Worm (Caenorhabditis elegans) whole organism, L4 larva: ENCODE results near the gene ckb-2.
"Not testable (repeated sequence)": the region's sequence is repeated elsewhere in the genome, so short reads cannot be mapped to it uniquely, and the experiment has no call there.

Source experiments
- D1046.2 ChIP-seq: fragments of 200-800 bp; sonication (Bioruptor generic); IDR thresholded peaks from 2 replicates; pipeline ENCODE4 v1.3.6; 2022; ENCODE audit warnings: missing genetic modification characterization, missing compliant biosample characterization
- F10B5.3 ChIP-seq: sonication (generic microtip); optimal IDR thresholded peaks from 2 replicates; lab custom pipeline; 2016; ENCODE audit warnings: mild to moderate bottlenecking, missing genetic modification characterization, missing compliant biosample characterization
- F37D6.2 ChIP-seq: sonication (generic microtip); optimal IDR thresholded peaks from 2 replicates; lab custom pipeline; 2016; ENCODE audit warnings: mild to moderate bottlenecking, missing genetic modification characterization, missing compliant biosample characterization
- F44E2.7 ChIP-seq: fragments of 200-800 bp; sonication (Bioruptor generic); IDR thresholded peaks from 2 replicates; pipeline ENCODE4 v2.1.2; 2022; ENCODE audit warnings: missing genetic modification characterization, missing compliant biosample characterization
- T20F7.1 ChIP-seq: fragments of 200-800 bp; sonication (Bioruptor generic); optimal IDR thresholded peaks from 2 replicates; lab custom pipeline; 2018; ENCODE audit warnings: mild to moderate bottlenecking, missing genetic modification characterization, missing compliant biosample characterization
- T26A8.4 ChIP-seq: fragments of 200-800 bp; sonication (Bioruptor generic); IDR thresholded peaks from 2 replicates; pipeline ENCODE4 v1.3.6; 2022; ENCODE audit warnings: missing genetic modification characterization, missing compliant biosample characterization
- Y48G9A.11 ChIP-seq: fragments of 200-800 bp; sonication (Bioruptor generic); IDR thresholded peaks from 2 replicates; pipeline ENCODE4 v1.3.6; 2022; ENCODE audit warnings: missing genetic modification reagents, missing genetic modification characterization, missing compliant biosample characterization
- ZK337.2 ChIP-seq: fragments of 200-800 bp; sonication (Bioruptor generic); IDR thresholded peaks from 2 replicates; pipeline ENCODE4 v1.3.6; 2022; ENCODE audit warnings: missing genetic modification reagents, missing genetic modification characterization, missing compliant biosample characterization
- ceh-20 ChIP-seq: fragments of 200-800 bp; sonication (Bioruptor generic); IDR thresholded peaks from 2 replicates; pipeline ENCODE4 v1.3.6; 2022; ENCODE audit warnings: missing genetic modification reagents, missing genetic modification characterization, missing compliant biosample characterization
- ceh-44 ChIP-seq: fragments of 200-800 bp; sonication (Bioruptor generic); IDR thresholded peaks from 2 replicates; pipeline ENCODE4 v1.3.6; 2022; ENCODE audit warnings: missing genetic modification reagents, missing genetic modification characterization, missing compliant biosample characterization
- ctbp-1 ChIP-seq: fragments of 200-800 bp; sonication (Bioruptor generic); IDR thresholded peaks from 2 replicates; pipeline ENCODE4 v1.3.6; 2022; ENCODE audit warnings: missing genetic modification reagents, missing genetic modification characterization, missing compliant biosample characterization
- daf-16 ChIP-seq, 3 experiments: sonication (generic microtip); optimal IDR thresholded peaks; 2 replicates each; lab custom pipeline; 2016 to 2017; ENCODE audit warnings: missing genetic modification characterization in 3 of 3, missing genetic modification reagents in 3 of 3, mild to moderate bottlenecking in 2 of 3, missing compliant biosample characterization in 2 of 3, missing biosample characterization in 1 of 3, moderate library complexity in 1 of 3
- daf-19 ChIP-seq: fragments of 200-800 bp; sonication (Bioruptor generic); conservative IDR thresholded peaks from 2 replicates; pipeline ENCODE4 v1.3.6; 2022; ENCODE audit warnings: missing genetic modification characterization, missing compliant biosample characterization
- dmd-6 ChIP-seq: fragments of 200-800 bp; sonication (Bioruptor generic); IDR thresholded peaks from 2 replicates; pipeline ENCODE4 v1.3.6; 2022; ENCODE audit warnings: missing genetic modification reagents, missing genetic modification characterization, missing compliant biosample characterization
- dmd-8 ChIP-seq: fragments of 200-800 bp; sonication (Bioruptor generic); IDR thresholded peaks from 2 replicates; pipeline ENCODE4 v1.3.6; 2022; ENCODE audit warnings: missing genetic modification characterization, missing compliant biosample characterization
- dmd-9 ChIP-seq: fragments of 200-800 bp; sonication (Bioruptor generic); IDR thresholded peaks from 2 replicates; pipeline ENCODE4 v1.3.6; 2022; ENCODE audit warnings: missing genetic modification reagents, missing genetic modification characterization, missing compliant biosample characterization
- dve-1 ChIP-seq: sonication (generic microtip); optimal IDR thresholded peaks from 2 replicates; lab custom pipeline; 2017; ENCODE audit warnings: antibody characterized with exemption, mild to moderate bottlenecking, missing genetic modification characterization, missing compliant biosample characterization; ENCODE audit not compliant: insufficient read depth
- egl-43 ChIP-seq: fragments of 200-800 bp; sonication (Bioruptor generic); IDR thresholded peaks from 2 replicates; pipeline ENCODE4 v1.3.6; 2022; ENCODE audit warnings: missing genetic modification reagents, missing genetic modification characterization, missing compliant biosample characterization
- fkh-10 ChIP-seq: fragments of 150-350 bp; optimal IDR thresholded peaks from 2 replicates; lab custom pipeline; 2014; ENCODE audit warnings: missing biosample characterization, missing genetic modification reagents, missing genetic modification characterization
- hif-1 ChIP-seq, 2 experiments: sonication (generic microtip); optimal IDR thresholded peaks; 2 replicates each; lab custom pipeline; 2016 to 2017; ENCODE audit warnings: missing compliant biosample characterization in 2 of 2, missing genetic modification characterization in 2 of 2, missing genetic modification reagents in 2 of 2, missing genotype in 2 of 2, mild to moderate bottlenecking in 1 of 2
- hlh-11 ChIP-seq: fragments of 200-800 bp; sonication (Bioruptor generic); optimal IDR thresholded peaks from 2 replicates; lab custom pipeline; 2018; ENCODE audit warnings: mild to moderate bottlenecking, missing genetic modification characterization, missing compliant biosample characterization
- lim-7 ChIP-seq: fragments of 200-800 bp; sonication (Bioruptor generic); IDR thresholded peaks from 2 replicates; pipeline ENCODE4 v1.3.6; 2022; ENCODE audit warnings: missing genetic modification characterization, missing compliant biosample characterization
- lin-1 ChIP-seq: fragments of 200-800 bp; sonication (Bioruptor generic); IDR thresholded peaks from 2 replicates; pipeline ENCODE4 v1.3.6; 2022; ENCODE audit warnings: missing genetic modification reagents, missing genetic modification characterization, missing compliant biosample characterization
- lin-13 ChIP-seq: fragments of 150-350 bp; optimal IDR thresholded peaks from 2 replicates; lab custom pipeline; 2014; ENCODE audit warnings: missing biosample characterization, missing genetic modification reagents, missing genetic modification characterization
- madf-5 ChIP-seq, 2 experiments: fragments of 200-800 bp; sonication (Bioruptor generic); IDR thresholded peaks; 2 replicates each; pipeline ENCODE4 v1.3.6; 2022; ENCODE audit warnings: missing compliant biosample characterization in 2 of 2, missing genetic modification characterization in 2 of 2
- mdt-29 ChIP-seq: fragments of 200-800 bp; sonication (Bioruptor generic); IDR thresholded peaks from 2 replicates; pipeline ENCODE4 v1.3.6; 2022; ENCODE audit warnings: missing genetic modification reagents, missing genetic modification characterization, missing compliant biosample characterization
- mes-2 ChIP-seq: sonication (generic microtip); optimal IDR thresholded peaks from 2 replicates; lab custom pipeline; 2016; ENCODE audit warnings: missing genotype, mild to moderate bottlenecking, missing genetic modification characterization, missing compliant biosample characterization; ENCODE audit not compliant: poor library complexity, severe bottlenecking
- mxl-2 ChIP-seq: fragments of 200-800 bp; sonication (Bioruptor generic); conservative IDR thresholded peaks from 2 replicates; pipeline ENCODE4 v1.3.6; 2022; ENCODE audit warnings: missing genetic modification reagents, missing genetic modification characterization, missing compliant biosample characterization
- mxl-3 ChIP-seq: fragments of 200-800 bp; sonication (Bioruptor generic); optimal IDR thresholded peaks from 2 replicates; lab custom pipeline; 2018; ENCODE audit warnings: mild to moderate bottlenecking, missing genetic modification characterization, missing compliant biosample characterization
- nhr-102 ChIP-seq: sonication (generic microtip); optimal IDR thresholded peaks from 2 replicates; lab custom pipeline; 2016; ENCODE audit warnings: mild to moderate bottlenecking, missing genetic modification characterization, moderate library complexity, missing compliant biosample characterization
- nhr-111 ChIP-seq: fragments of 200-800 bp; sonication (Bioruptor generic); optimal IDR thresholded peaks from 2 replicates; lab custom pipeline; 2018; ENCODE audit warnings: mild to moderate bottlenecking, missing genetic modification characterization, missing compliant biosample characterization
- nhr-25 ChIP-seq: sonication (generic microtip); optimal IDR thresholded peaks from 2 replicates; lab custom pipeline; 2017; ENCODE audit warnings: missing genetic modification characterization, mild to moderate bottlenecking, missing compliant biosample characterization, antibody characterized with exemption, moderate library complexity, borderline replicate concordance; ENCODE audit not compliant: insufficient read depth
- nhr-28 ChIP-seq: fragments of 150-350 bp; optimal IDR thresholded peaks from 2 replicates; lab custom pipeline; 2014; ENCODE audit warnings: missing biosample characterization, missing genetic modification characterization
- nhr-41 ChIP-seq: fragments of 200-800 bp; sonication (Bioruptor generic); IDR thresholded peaks from 2 replicates; pipeline ENCODE4 v1.3.6; 2022; ENCODE audit warnings: missing genetic modification reagents, missing genetic modification characterization, missing compliant biosample characterization
- pha-4 ChIP-seq, 2 experiments: fragments of 150-350 bp in 1 of 2; fragments of 200-800 bp in 1 of 2; sonication (Bioruptor generic) in 1 of 2; IDR thresholded peaks in 1 of 2; optimal IDR thresholded peaks in 1 of 2; 2 replicates each; pipeline versions ENCODE4 v1.3.6 to Lab custom; 2014 to 2022; ENCODE audit warnings: missing genetic modification characterization in 2 of 2, missing genetic modification reagents in 2 of 2, missing biosample characterization in 1 of 2, missing compliant biosample characterization in 1 of 2
- php-3 ChIP-seq: fragments of 200-800 bp; sonication (Bioruptor generic); IDR thresholded peaks from 2 replicates; pipeline ENCODE4 v1.3.6; 2022; ENCODE audit warnings: missing genetic modification reagents, missing genetic modification characterization, missing compliant biosample characterization
- pqm-1 ChIP-seq: sonication (generic microtip); optimal IDR thresholded peaks from 2 replicates; lab custom pipeline; 2017; ENCODE audit warnings: missing biosample characterization, missing genetic modification characterization
- saeg-2 ChIP-seq: fragments of 200-800 bp; sonication (Bioruptor generic); IDR thresholded peaks from 2 replicates; pipeline ENCODE4 v1.3.6; 2022; ENCODE audit warnings: missing genetic modification reagents, missing genetic modification characterization, missing compliant biosample characterization
- set-16 ChIP-seq: fragments of 200-800 bp; sonication (Bioruptor generic); IDR thresholded peaks from 2 replicates; pipeline ENCODE4 v1.3.6; 2022; ENCODE audit warnings: missing genetic modification reagents, missing genetic modification characterization, missing compliant biosample characterization
- spr-1 ChIP-seq: sonication (generic microtip); optimal IDR thresholded peaks from 2 replicates; lab custom pipeline; 2016; ENCODE audit warnings: mild to moderate bottlenecking, missing genetic modification characterization, missing compliant biosample characterization
- spr-3 ChIP-seq: fragments of 200-800 bp; sonication (Bioruptor generic); optimal IDR thresholded peaks from 2 replicates; lab custom pipeline; 2018; ENCODE audit warnings: mild to moderate bottlenecking, missing genetic modification characterization, missing compliant biosample characterization
- unc-62 ChIP-seq, 3 experiments: fragments of 150-350 bp in 1 of 3; sonication (generic microtip); optimal IDR thresholded peaks in 2 of 3; peaks in 1 of 3; 1 replicate in 1 of 3; 2 replicates in 2 of 3; lab custom pipeline; 2014 to 2017; ENCODE audit warnings: missing biosample characterization in 3 of 3, missing genetic modification characterization in 3 of 3, missing genetic modification reagents in 3 of 3, missing genotype in 1 of 3
- vab-7 ChIP-seq: fragments of 200-800 bp; sonication (Bioruptor generic); IDR thresholded peaks from 2 replicates; pipeline ENCODE4 v1.3.6; 2022; ENCODE audit warnings: missing genetic modification reagents, missing genetic modification characterization, missing compliant biosample characterization
- zip-11 ChIP-seq: fragments of 200-800 bp; sonication (Bioruptor generic); IDR thresholded peaks from 2 replicates; pipeline ENCODE4 v1.3.6; 2022; ENCODE audit warnings: missing genetic modification characterization, missing compliant biosample characterization

Gene ckb-2

ce11 chrIII:4378600-4379293, 11.0 kb downstream of the ckb-2 start (continued):
- TF ChIP-seq ceh-20 (GFP tag; lab: Robert Waterston, UW) (peak; percentile 73), vab-7 (GFP tag; lab: Robert Waterston, UW) (0 out of 2 replicates have a peak, but pooled peaks have one; percentile 43), lim-7 (GFP tag; lab: Robert Waterston, UW) (peak; percentile 65), ZK337.2 (peak; percentile 70; the same call in 1 of the 2 replicates), dve-1 (tag; lab: Kevin White, UChicago) (peak; percentile 43), pha-4 (GFP tag; IDR thresholded peaks at IDR 0.05; lab: Robert Waterston, UW) (peak; percentile 82), saeg-2 (GFP tag; lab: Robert Waterston, UW) (0 out of 2 replicates have a peak, but pooled peaks have one; percentile 68), lin-1 (peak; percentile 63), daf-16 (GFP tag; optimal IDR thresholded peaks at IDR 0.05; lab: Kevin White, UChicago) (peak in 1 of 2 experiments; percentile 48), daf-16 (tag; optimal IDR thresholded peaks at IDR 0.05; lab: Kevin White, UChicago) (peak; percentile 40), Y48G9A.11 (GFP tag; lab: Robert Waterston, UW) (0 out of 2 replicates have a peak, but pooled peaks have one; percentile 7), spr-1 (peak; percentile 77), unc-62 (GFP tag; optimal IDR thresholded peaks at IDR 0.05 in 1 of 2; lab: Kevin White, UChicago) (peak in 1 of 2 experiments; percentile 66), spr-3 (GFP tag; lab: Kevin White, UChicago) (peak; percentile 44), fkh-10 (GFP tag; lab: Kevin White, UChicago) (peak; percentile 4), daf-19 (GFP tag; lab: Robert Waterston, UW) (0 out of 2 replicates have a peak, but pooled peaks have one; percentile 57), nhr-41 (GFP tag; lab: Robert Waterston, UW) (peak; percentile 78), ceh-44 (GFP tag; lab: Robert Waterston, UW) (peak; percentile 37; the same call in 1 of the 2 replicates), nhr-28 (tag; lab: Kevin White, UChicago) (peak; percentile 18), lin-13 (GFP tag; lab: Kevin White, UChicago) (peak; percentile 38), hif-1 (tag; optimal IDR thresholded peaks at IDR 0.05; lab: Kevin White, UChicago) (peak in 1 of 2 experiments; percentile 54), mes-2 (peak; percentile 62), F44E2.7 (GFP tag; lab: Robert Waterston, UW) (peak; percentile 68; the same call in 1 of the 2 replicates), T20F7.1 (GFP tag; lab: Kevin White, UChicago) (peak; percentile 57), ctbp-1 (GFP tag; lab: Robert Waterston, UW) (peak; percentile 69), D1046.2 (GFP tag; lab: Robert Waterston, UW) (peak; percentile 8; the same call in 1 of the 2 replicates), php-3 (GFP tag; lab: Robert Waterston, UW) (peak; percentile 48), nhr-102 (tag; lab: Kevin White, UChicago) (peak; percentile 61), zip-11 (GFP tag; lab: Robert Waterston, UW) (peak; percentile 46; the same call in 1 of the 2 replicates), pqm-1 (tag; lab: Kevin White, UChicago) (peak; percentile 70), mdt-29 (0 out of 2 replicates have a peak, but pooled peaks have one; percentile 17), hlh-11 (tag; lab: Kevin White, UChicago) (peak; percentile 78), nhr-111 (GFP tag; lab: Kevin White, UChicago) (peak; percentile 69), F37D6.2 (peak; percentile 34), dmd-8 (GFP tag; lab: Robert Waterston, UW) (peak; percentile 75; the same call in 1 of the 2 replicates), set-16 (GFP tag; lab: Robert Waterston, UW) (peak; percentile 91), mxl-3 (GFP tag; lab: Kevin White, UChicago) (peak; percentile 48), dmd-6 (peak; percentile 63), F10B5.3 (peak; percentile 68), egl-43 (GFP tag; lab: Robert Waterston, UW) (peak; percentile 79), dmd-9 (GFP tag; lab: Robert Waterston, UW) (0 out of 2 replicates have a peak, but pooled peaks have one; percentile 30), mxl-2 (GFP tag; lab: Robert Waterston, UW) (0 out of 2 replicates have a peak, but pooled peaks have one; percentile 56), T26A8.4 (GFP tag; lab: Robert Waterston, UW) (peak; percentile 89), nhr-25 (tag; lab: Kevin White, UChicago) (peak; percentile 79), madf-5 (GFP tag; IDR thresholded peaks at IDR 0.05; lab: Robert Waterston, UW) (peak; percentile 46 to 62; a peak in 1 of 4 replicates)
- not testable (repeated sequence) for TF ChIP-seq pha-4, unc-62 (tag; optimal IDR thresholded peaks at IDR 0.05; lab: Kevin White, UChicago)
